Worm (Caenorhabditis elegans) whole organism, L2 larva: Measurements from ENCODE around the gene C27D9.1.

Experiments
- C34F6.9 ChIP-seq: fragments of 150-350 bp; optimal IDR thresholded peaks from 2 replicates; lab custom pipeline; 2014; ENCODE audit warnings: missing biosample characterization, missing genetic modification characterization
- F13H6.1 ChIP-seq: sonication (generic microtip); optimal IDR thresholded peaks from 2 replicates; lab custom pipeline; 2016; ENCODE audit warnings: missing genetic modification characterization, missing compliant biosample characterization
- R02D3.7 ChIP-seq: fragments of 150-350 bp; optimal IDR thresholded peaks from 2 replicates; lab custom pipeline; 2014; ENCODE audit warnings: missing biosample characterization, missing genetic modification characterization
- Y55F3AM.14 ChIP-seq: fragments of 200-800 bp; sonication (Bioruptor generic); optimal IDR thresholded peaks from 2 replicates; lab custom pipeline; 2018; ENCODE audit warnings: mild to moderate bottlenecking, missing genetic modification characterization, missing compliant biosample characterization
- ZK546.5 ChIP-seq: sonication (generic microtip); optimal IDR thresholded peaks from 2 replicates; lab custom pipeline; 2017; ENCODE audit warnings: missing biosample characterization, missing genetic modification characterization
- alr-1 ChIP-seq: fragments of 150-350 bp; optimal IDR thresholded peaks from 2 replicates; lab custom pipeline; 2014; ENCODE audit warnings: missing biosample characterization, missing genetic modification characterization
- aly-2 ChIP-seq: fragments of 150-350 bp; optimal IDR thresholded peaks from 2 replicates; lab custom pipeline; 2014; ENCODE audit warnings: missing biosample characterization, missing genetic modification characterization
- ama-1 ChIP-seq: fragments of 150-350 bp; optimal IDR thresholded peaks from 2 replicates; lab custom pipeline; 2018; ENCODE audit warnings: inconsistent platforms
- blmp-1 ChIP-seq: sonication (generic microtip); optimal IDR thresholded peaks from 2 replicates; lab custom pipeline; 2017; ENCODE audit warnings: missing genetic modification characterization, mild to moderate bottlenecking, missing compliant biosample characterization, antibody characterized with exemption, moderate library complexity; ENCODE audit not compliant: insufficient read depth
- ceh-16 ChIP-seq: fragments of 150-350 bp; optimal IDR thresholded peaks from 2 replicates; lab custom pipeline; 2014; ENCODE audit warnings: missing biosample characterization, missing genetic modification characterization
- ceh-82 ChIP-seq: fragments of 150-350 bp; optimal IDR thresholded peaks from 2 replicates; lab custom pipeline; 2014; ENCODE audit warnings: missing biosample characterization, missing genetic modification characterization
- crh-2 ChIP-seq: sonication (generic microtip); optimal IDR thresholded peaks from 2 replicates; lab custom pipeline; 2017; ENCODE audit warnings: missing biosample characterization, missing genetic modification characterization
- dmd-4 ChIP-seq: sonication (generic microtip); optimal IDR thresholded peaks from 2 replicates; lab custom pipeline; 2017; ENCODE audit warnings: missing biosample characterization, missing genetic modification characterization
- elt-1 ChIP-seq: fragments of 150-350 bp; optimal IDR thresholded peaks from 2 replicates; lab custom pipeline; 2014; ENCODE audit warnings: missing biosample characterization, missing genetic modification characterization
- fos-1 ChIP-seq: fragments of 150-350 bp; optimal IDR thresholded peaks from 2 replicates; lab custom pipeline; 2014; ENCODE audit warnings: missing biosample characterization, missing genetic modification characterization
- gmeb-1 ChIP-seq: fragments of 150-350 bp; optimal IDR thresholded peaks from 2 replicates; lab custom pipeline; 2014; ENCODE audit warnings: missing biosample characterization, missing genetic modification characterization
- lin-11 ChIP-seq: fragments of 150-350 bp; sonication (generic microtip); optimal IDR thresholded peaks from 2 replicates; lab custom pipeline; 2014; ENCODE audit warnings: missing biosample characterization, missing genetic modification characterization, inconsistent platforms, mixed read lengths
- lin-13 ChIP-seq: fragments of 150-350 bp; optimal IDR thresholded peaks from 2 replicates; lab custom pipeline; 2014; ENCODE audit warnings: missing biosample characterization, missing genetic modification reagents, missing genetic modification characterization
- lin-39 ChIP-seq: fragments of 150-350 bp; optimal IDR thresholded peaks from 2 replicates; lab custom pipeline; 2014; ENCODE audit warnings: missing biosample characterization, missing genetic modification reagents, missing genetic modification characterization
- lsy-2 ChIP-seq, 2 experiments: fragments of 150-350 bp in 1 of 2; sonication (generic microtip) in 1 of 2; optimal IDR thresholded peaks; 2 replicates each; lab custom pipeline; 2014 to 2017; ENCODE audit warnings: missing biosample characterization in 2 of 2, missing genetic modification characterization in 2 of 2
- mab-5 ChIP-seq: fragments of 150-350 bp; optimal IDR thresholded peaks from 2 replicates; lab custom pipeline; 2014; ENCODE audit warnings: missing biosample characterization, missing genetic modification characterization
- nhr-10 ChIP-seq: sonication (generic microtip); optimal IDR thresholded peaks from 2 replicates; lab custom pipeline; 2017; ENCODE audit warnings: missing biosample characterization, missing genetic modification characterization
- nhr-12 ChIP-seq: fragments of 150-350 bp; optimal IDR thresholded peaks from 2 replicates; lab custom pipeline; 2014; ENCODE audit warnings: missing biosample characterization, missing genetic modification characterization
- nhr-129 ChIP-seq: fragments of 150-350 bp; optimal IDR thresholded peaks from 2 replicates; lab custom pipeline; 2014; ENCODE audit warnings: missing biosample characterization, missing genetic modification characterization
- nhr-23 ChIP-seq: fragments of 150-350 bp; optimal IDR thresholded peaks from 2 replicates; lab custom pipeline; 2014; ENCODE audit warnings: missing biosample characterization, missing genetic modification reagents, missing genetic modification characterization
- nhr-237 ChIP-seq: fragments of 150-350 bp; optimal IDR thresholded peaks from 2 replicates; lab custom pipeline; 2014; ENCODE audit warnings: missing biosample characterization, missing genetic modification characterization
- nhr-25 ChIP-seq: fragments of 150-350 bp; sonication (generic microtip); optimal IDR thresholded peaks from 3 replicates; lab custom pipeline; 2014; ENCODE audit warnings: missing biosample characterization, missing genetic modification characterization
- nhr-6 ChIP-seq: fragments of 150-350 bp; optimal IDR thresholded peaks from 2 replicates; lab custom pipeline; 2014; ENCODE audit warnings: missing biosample characterization, missing genetic modification characterization
- nhr-77 ChIP-seq: fragments of 150-350 bp; optimal IDR thresholded peaks from 2 replicates; lab custom pipeline; 2014; ENCODE audit warnings: missing biosample characterization, missing genetic modification characterization
- peb-1 ChIP-seq: fragments of 150-350 bp; optimal IDR thresholded peaks from 2 replicates; lab custom pipeline; 2014; ENCODE audit warnings: missing biosample characterization, missing genetic modification characterization
- sem-4 ChIP-seq: fragments of 150-350 bp; optimal IDR thresholded peaks from 2 replicates; lab custom pipeline; 2014; ENCODE audit warnings: missing biosample characterization, missing genetic modification reagents, missing genetic modification characterization
- sma-3 ChIP-seq: sonication (generic microtip); optimal IDR thresholded peaks from 2 replicates; lab custom pipeline; 2016; ENCODE audit warnings: missing genetic modification reagents, missing genetic modification characterization, missing compliant biosample characterization
- sma-9 ChIP-seq, 2 experiments: fragments of 150-350 bp in 1 of 2; sonication (generic microtip) in 1 of 2; optimal IDR thresholded peaks; 2 replicates each; lab custom pipeline; 2014 to 2016; ENCODE audit warnings: missing genetic modification characterization in 2 of 2, mild to moderate bottlenecking in 1 of 2, missing biosample characterization in 1 of 2, missing compliant biosample characterization in 1 of 2, missing genetic modification reagents in 1 of 2, moderate library complexity in 1 of 2
- snpc-4 ChIP-seq: fragments of 150-350 bp; optimal IDR thresholded peaks from 2 replicates; lab custom pipeline; 2014; ENCODE audit warnings: missing biosample characterization, missing genetic modification characterization
- unc-55 ChIP-seq: fragments of 150-350 bp; sonication (generic microtip); optimal IDR thresholded peaks from 3 replicates; lab custom pipeline; 2014; ENCODE audit warnings: missing biosample characterization, missing genetic modification reagents, missing genetic modification characterization
- ztf-1 ChIP-seq: fragments of 200-800 bp; sonication (Bioruptor generic); conservative IDR thresholded peaks from 2 replicates; pipeline ENCODE4 v1.3.6; 2022; ENCODE audit warnings: missing genetic modification characterization, missing compliant biosample characterization
- ztf-11 ChIP-seq: sonication (generic microtip); optimal IDR thresholded peaks from 2 replicates; lab custom pipeline; 2017; ENCODE audit warnings: missing biosample characterization, missing genetic modification characterization
- ztf-4 ChIP-seq: fragments of 150-350 bp; optimal IDR thresholded peaks from 2 replicates; lab custom pipeline; 2014; ENCODE audit warnings: missing biosample characterization, missing genetic modification characterization

Gene C27D9.1

DNA sequence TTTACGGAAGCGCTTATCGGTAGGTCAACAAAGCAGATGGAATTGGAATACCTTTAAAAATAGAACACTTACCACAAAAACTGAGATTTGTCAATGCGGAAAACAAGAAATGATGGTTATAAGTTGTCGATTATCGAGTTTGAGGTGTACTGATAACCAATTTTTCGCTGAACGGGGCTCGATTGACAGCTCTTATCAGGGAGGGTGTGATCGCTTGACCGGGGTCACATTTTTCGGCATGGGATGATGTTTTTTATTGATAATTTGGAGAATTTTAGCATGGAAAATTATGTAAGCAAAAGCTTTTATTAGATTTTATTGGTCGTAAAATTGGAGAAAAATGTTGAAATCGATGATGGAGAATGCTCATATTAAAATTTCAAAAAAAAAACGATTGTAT, 16.7 kb downstream of the C27D9.1 start:
- TF ChIP-seq ama-1 (lab: Kevin White, UChicago) (no peak), nhr-6 (no peak), elt-1 (tag; lab: Kevin White, UChicago) (no peak), lin-11 (tag; lab: Kevin White, UChicago) (no peak), C34F6.9 (tag; lab: Kevin White, UChicago) (no peak), dmd-4 (tag; lab: Kevin White, UChicago) (no peak), sma-3 (GFP tag; lab: Kevin White, UChicago) (no peak), Y55F3AM.14 (GFP tag; lab: Kevin White, UChicago) (no peak), lin-13 (GFP tag; lab: Kevin White, UChicago) (no peak), fos-1 (tag; lab: Kevin White, UChicago) (peak; percentile 91), sem-4 (no peak), mab-5 (tag; lab: Kevin White, UChicago) (no peak), gmeb-1 (tag; lab: Kevin White, UChicago) (peak; percentile 33), alr-1 (no peak), lsy-2 (tag; optimal IDR thresholded peaks at IDR 0.05; lab: Kevin White, UChicago) (no peak), unc-55 (GFP tag; lab: Kevin White, UChicago) (no peak), snpc-4 (tag; lab: Kevin White, UChicago) (no peak), nhr-23 (no peak), aly-2 (tag; lab: Kevin White, UChicago) (no peak), R02D3.7 (tag; lab: Kevin White, UChicago) (no peak), ztf-11 (tag; lab: Kevin White, UChicago) (no peak), ztf-1 (GFP tag; lab: Robert Waterston, UW) (no peak), nhr-10 (tag; lab: Kevin White, UChicago) (no peak), ZK546.5 (tag; lab: Kevin White, UChicago) (no peak), nhr-237 (no peak), ceh-82 (no peak), nhr-25 (no peak), F13H6.1 (peak; percentile 46), lin-39 (tag; lab: Kevin White, UChicago) (no peak), ztf-4 (no peak), nhr-12 (no peak), sma-9 (GFP tag; optimal IDR thresholded peaks at IDR 0.05; lab: Kevin White, UChicago) (peak; percentile 42), sma-9 (tag; optimal IDR thresholded peaks at IDR 0.05; lab: Kevin White, UChicago) (no peak), crh-2 (peak; percentile 45), peb-1 (tag; lab: Kevin White, UChicago) (no peak)

DNA sequence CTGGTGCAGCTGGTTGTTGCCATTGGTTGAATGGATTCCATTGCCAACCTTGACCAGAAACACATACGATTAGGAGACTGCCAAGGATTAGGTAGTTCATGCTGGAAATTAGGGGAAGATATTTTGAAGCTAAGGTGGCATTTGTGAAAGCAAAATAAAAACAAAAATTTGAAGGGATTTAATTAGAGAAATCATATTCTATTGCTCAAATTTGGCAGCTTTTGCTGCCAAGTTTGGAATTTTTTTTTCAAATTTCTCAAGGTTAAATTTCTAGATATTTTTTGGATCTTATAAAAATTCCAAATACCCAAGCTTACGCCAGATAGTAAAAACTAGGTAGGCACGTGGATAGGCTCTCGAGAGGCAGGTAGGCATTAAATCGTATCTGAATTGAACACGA, 18.1 kb downstream of the C27D9.1 start, which contains the start of gene F26G1.5:
TSS of gene F26G1.5 (minus strand) at position 101 of the 400 bp plus-strand sequence.
- TF ChIP-seq elt-1 (tag; lab: Kevin White, UChicago): no peak
- no peak for TF ChIP-seq fos-1 (tag; lab: Kevin White, UChicago)
- no peak for TF ChIP-seq peb-1 (tag; lab: Kevin White, UChicago)
- no peak for TF ChIP-seq F13H6.1
- no peak for TF ChIP-seq nhr-77 (tag; lab: Kevin White, UChicago)
- no peak for TF ChIP-seq ama-1 (lab: Kevin White, UChicago)
- TF ChIP-seq C34F6.9 (tag; lab: Kevin White, UChicago): no peak
- TF ChIP-seq sma-3 (GFP tag; lab: Kevin White, UChicago): no peak
- no peak for TF ChIP-seq nhr-12
- no peak for TF ChIP-seq ceh-16 (tag; lab: Kevin White, UChicago)
- TF ChIP-seq Y55F3AM.14 (GFP tag; lab: Kevin White, UChicago): no peak
- TF ChIP-seq, all 48 proteins: peak for 0

DNA sequence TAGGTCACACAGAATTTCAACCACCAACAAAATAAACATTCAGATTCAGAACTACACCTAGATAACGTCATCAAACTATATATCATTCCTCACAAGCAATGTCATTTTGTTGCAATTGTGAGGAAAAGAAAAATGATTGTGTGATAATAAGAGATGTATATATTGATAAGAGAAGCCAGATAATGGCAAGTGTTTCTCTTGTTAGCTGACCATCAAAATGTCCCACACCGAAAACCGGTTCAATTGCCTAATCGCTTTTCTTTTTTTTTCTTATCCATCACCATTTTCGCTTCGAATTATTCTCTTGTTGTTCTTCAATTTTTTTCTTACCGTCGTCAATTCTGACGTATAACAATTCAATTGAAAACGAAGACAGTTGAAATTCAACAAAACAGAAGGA, 19.2 kb downstream of the C27D9.1 start:
- TF ChIP-seq F13H6.1 (peak; percentile 12), fos-1 (tag; lab: Kevin White, UChicago) (peak; percentile 2), blmp-1 (peak; percentile 18), nhr-77 (tag; lab: Kevin White, UChicago) (no peak), nhr-129 (tag; lab: Kevin White, UChicago) (no peak)

DNA sequence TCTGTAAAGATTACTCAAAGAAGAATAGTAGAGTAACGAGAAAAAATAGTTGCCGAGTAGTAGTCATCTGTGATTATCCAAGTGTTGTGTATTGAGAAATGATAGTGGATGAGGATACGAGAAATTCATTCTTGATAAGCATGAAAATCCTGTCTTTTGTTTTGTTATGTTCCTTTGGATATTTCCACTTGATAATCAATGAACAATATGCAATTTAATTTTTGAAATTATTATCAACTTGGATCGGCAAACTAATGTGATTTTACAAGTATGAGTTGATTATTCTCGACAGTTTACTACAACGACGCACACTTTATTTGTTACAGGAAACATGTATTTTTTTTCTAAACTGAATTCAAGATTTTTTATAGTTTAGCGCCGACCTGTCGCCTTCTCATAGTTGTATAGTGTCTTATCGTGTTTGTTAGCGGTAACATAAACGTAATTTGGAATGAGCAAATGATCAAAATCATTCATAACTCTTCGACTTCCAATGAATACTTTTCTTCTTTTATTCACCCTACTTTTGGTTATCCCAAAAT, 20.7 kb downstream of the C27D9.1 start, which contains the start of the genes F26G1.9 and F26G1.10:
TSS of gene F26G1.9 (minus strand) at position 101 of the 542 bp plus-strand sequence.
TSS of gene F26G1.10 (plus strand) at position 492 of the 542 bp plus-strand sequence.
- TF ChIP-seq lin-39 (tag; lab: Kevin White, UChicago) (no peak), mab-5 (tag; lab: Kevin White, UChicago) (no peak), fos-1 (tag; lab: Kevin White, UChicago) (peak; percentile 28)
